Fruit fly (Drosophila melanogaster): ENCODE data around the gene CG9114.

DNA sequence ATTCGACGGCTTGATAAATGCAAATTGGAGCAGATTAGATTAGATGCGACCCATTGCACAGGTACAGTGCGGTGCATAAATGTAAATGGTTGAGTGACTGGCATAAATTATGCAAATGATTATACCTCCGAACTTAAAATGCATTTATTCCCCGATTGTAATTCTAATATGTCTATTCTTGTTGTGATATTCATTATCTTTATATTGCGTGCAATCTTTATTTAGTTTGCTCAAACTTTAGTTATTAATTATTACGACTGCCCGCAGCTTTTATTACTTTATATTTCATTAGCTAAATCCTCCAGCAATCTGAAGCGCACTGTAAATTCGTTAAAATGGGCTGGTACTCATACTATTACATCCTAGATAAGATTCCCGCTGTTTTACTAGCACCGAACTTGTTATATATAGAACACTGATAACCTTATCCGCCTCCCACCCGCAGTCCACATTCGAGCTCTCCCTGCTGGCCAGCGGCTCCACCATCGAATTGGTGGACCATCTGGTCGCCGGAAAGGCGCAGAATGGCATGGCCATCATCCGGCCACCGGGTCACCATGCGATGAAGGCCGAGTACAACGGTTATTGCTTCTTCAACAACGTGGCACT lies 3.0 kb upstream of the CG9114 start:
- TF ChIP-seq D1 (tag; optimal IDR thresholded peaks at IDR 0.05), result no peak
- TF ChIP-seq CG8159 (tag; optimal IDR thresholded peaks at IDR 0.05), result no peak
- no peak for TF ChIP-seq EcR (GFP tag; optimal IDR thresholded peaks at IDR 0.05)
